Worm (Caenorhabditis elegans) whole organism, L4/young adult: Measurements from ENCODE around the gene seb-3.

Experiments used
- W03F9.2 ChIP-seq: fragments of 150-350 bp; optimal IDR thresholded peaks from 2 replicates; lab custom pipeline; 2014; ENCODE audit warnings: missing biosample characterization, missing genetic modification characterization
- dao-5 ChIP-seq: sonication (generic microtip); optimal IDR thresholded peaks from 2 replicates; lab custom pipeline; 2016; ENCODE audit warnings: missing genotype, missing genetic modification characterization, moderate library complexity, missing compliant biosample characterization
- him-1 ChIP-seq: sonication (generic microtip); optimal IDR thresholded peaks from 2 replicates; lab custom pipeline; 2016; ENCODE audit warnings: missing genotype, missing genetic modification reagents, missing genetic modification characterization, missing compliant biosample characterization

DNA sequence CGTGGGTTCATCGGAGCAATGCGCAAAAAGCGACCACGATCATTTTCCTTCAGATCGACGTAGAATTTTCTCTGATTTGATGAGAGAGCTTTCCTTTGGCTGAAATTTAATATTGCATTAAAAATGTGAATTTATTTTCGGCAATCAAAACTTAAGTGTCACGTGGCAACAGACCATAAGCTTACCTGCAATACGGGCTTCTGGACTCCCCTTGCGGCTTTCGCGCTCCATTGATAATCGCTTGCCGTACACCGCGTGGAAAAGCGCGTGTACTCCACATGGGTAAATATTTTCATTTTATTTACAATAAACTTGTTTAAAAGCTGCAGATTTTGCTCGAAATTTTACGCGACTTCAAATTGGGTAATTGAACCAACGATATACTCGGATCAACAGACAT lies 43.6 kb upstream of the seb-3 start, which contains the start of gene plp-2:
- no peak for TF ChIP-seq him-1 (tag; lab: Kevin White, UChicago)
- no peak for TF ChIP-seq W03F9.2
- TF ChIP-seq dao-5 (tag; lab: Kevin White, UChicago) = no peak
